Fruit fly (Drosophila melanogaster) whole organism, prepupa: Measurements from ENCODE around the gene CG13288.

Source experiments
- Blimp-1 ChIP-seq: fragments of 200-800 bp; sonication (Bioruptor generic); optimal IDR thresholded peaks from 3 replicates; lab custom pipeline; 2017; ENCODE audit warnings: missing biosample characterization, missing genetic modification characterization, mild to moderate bottlenecking, moderate library complexity, missing genetic modification reagents
- CG10631 ChIP-seq: fragments of 200-800 bp; sonication (Bioruptor generic); optimal IDR thresholded peaks from 2 replicates; lab custom pipeline; 2016; ENCODE audit warnings: missing biosample characterization, missing genetic modification characterization
- CG10669 ChIP-seq: fragments of 200-800 bp; sonication (Bioruptor generic); optimal IDR thresholded peaks from 3 replicates; lab custom pipeline; 2018; ENCODE audit warnings: missing biosample characterization, mild to moderate bottlenecking, missing genetic modification characterization, moderate library complexity
- CG11294 ChIP-seq: fragments of 200-800 bp; sonication (Bioruptor generic); IDR thresholded peaks from 2 replicates; pipeline ENCODE4 v1.3.6; 2022; ENCODE audit warnings: missing biosample characterization, missing genetic modification characterization
- CG11762 ChIP-seq: fragments of 200-800 bp; sonication (Bioruptor generic); optimal IDR thresholded peaks from 3 replicates; lab custom pipeline; 2016; ENCODE audit warnings: missing biosample characterization, missing genetic modification characterization; ENCODE audit not compliant: insufficient read depth
- CG11902 ChIP-seq: fragments of 200-800 bp; sonication (Bioruptor generic); optimal IDR thresholded peaks from 3 replicates; lab custom pipeline; 2016; ENCODE audit warnings: missing biosample characterization, missing genetic modification characterization
- CG15336 ChIP-seq: fragments of 200-800 bp; sonication (Bioruptor generic); IDR thresholded peaks from 2 replicates; pipeline ENCODE4 v1.3.6; 2022; ENCODE audit warnings: missing biosample characterization, missing genetic modification characterization
- CG1621 ChIP-seq: fragments of 200-800 bp; sonication (Bioruptor generic); optimal IDR thresholded peaks from 3 replicates; lab custom pipeline; 2018; ENCODE audit warnings: missing biosample characterization, mild to moderate bottlenecking, missing genetic modification characterization
- CG3032 ChIP-seq: fragments of 200-800 bp; optimal IDR thresholded peaks from 2 replicates; lab custom pipeline; 2019; ENCODE audit warnings: missing biosample characterization, mild to moderate bottlenecking, missing genetic modification characterization, moderate library complexity
- CG31627 ChIP-seq: fragments of 200-800 bp; sonication (Bioruptor generic); optimal IDR thresholded peaks from 3 replicates; lab custom pipeline; 2016; ENCODE audit warnings: missing biosample characterization, missing genetic modification characterization
- CG32006 ChIP-seq: fragments of 200-800 bp; sonication (Bioruptor generic); optimal IDR thresholded peaks from 3 replicates; lab custom pipeline; 2017; ENCODE audit warnings: missing biosample characterization, mild to moderate bottlenecking, missing genetic modification characterization
- CG3919 ChIP-seq: fragments of 200-800 bp; sonication (Bioruptor generic); optimal IDR thresholded peaks from 3 replicates; lab custom pipeline; 2016; ENCODE audit warnings: missing biosample characterization, missing genetic modification characterization
- CG4318 ChIP-seq: fragments of 200-800 bp; sonication (Bioruptor generic); optimal IDR thresholded peaks from 3 replicates; lab custom pipeline; 2017; ENCODE audit warnings: missing biosample characterization, mild to moderate bottlenecking, missing genetic modification characterization
- CG6163 ChIP-seq: fragments of 200-800 bp; sonication (Bioruptor generic); IDR thresholded peaks from 3 replicates; pipeline ENCODE4 v1.3.6; 2022; ENCODE audit warnings: missing biosample characterization, missing genetic modification characterization
- CG6854 ChIP-seq: fragments of 200-800 bp; sonication (Bioruptor generic); optimal IDR thresholded peaks from 2 replicates; lab custom pipeline; 2017; ENCODE audit warnings: missing biosample characterization, mild to moderate bottlenecking, missing genetic modification characterization
- CG7368 ChIP-seq: fragments of 200-800 bp; sonication (Bioruptor generic); optimal IDR thresholded peaks from 3 replicates; lab custom pipeline; 2016; ENCODE audit warnings: missing biosample characterization, missing genetic modification characterization
- CG9139 ChIP-seq: fragments of 200-800 bp; sonication (Bioruptor generic); optimal IDR thresholded peaks from 3 replicates; lab custom pipeline; 2017; ENCODE audit warnings: missing biosample characterization, mild to moderate bottlenecking, missing genetic modification characterization
- Eip75B ChIP-seq: fragments of 200-800 bp; sonication (Bioruptor generic); optimal IDR thresholded peaks from 3 replicates; lab custom pipeline; 2016; ENCODE audit warnings: missing biosample characterization, missing genetic modification characterization
- Eip78C ChIP-seq: fragments of 200-800 bp; sonication (Bioruptor generic); peaks from one replicate; lab custom pipeline; 2016; ENCODE audit warnings: missing biosample characterization, missing genetic modification characterization
- Ets21C ChIP-seq: fragments of 200-800 bp; sonication (Bioruptor generic); optimal IDR thresholded peaks from 3 replicates; lab custom pipeline; 2016; ENCODE audit warnings: missing biosample characterization, missing genetic modification characterization
- Ets96B ChIP-seq: fragments of 200-800 bp; optimal IDR thresholded peaks from 2 replicates; lab custom pipeline; 2019; ENCODE audit warnings: missing biosample characterization, mild to moderate bottlenecking, missing genetic modification characterization, moderate library complexity
- Gug ChIP-seq: fragments of 200-800 bp; sonication (Bioruptor generic); IDR thresholded peaks from 2 replicates; pipeline ENCODE4 v1.3.6; 2022; ENCODE audit warnings: missing biosample characterization, missing genetic modification characterization
- Hr38 ChIP-seq: sonication (Bioruptor generic); optimal IDR thresholded peaks from 2 replicates; lab custom pipeline; 2016; ENCODE audit warnings: missing biosample characterization, missing genetic modification characterization
- Hr39 ChIP-seq: fragments of 200-800 bp; sonication (Bioruptor generic); optimal IDR thresholded peaks from 2 replicates; lab custom pipeline; 2016; ENCODE audit warnings: missing biosample characterization, missing genetic modification characterization
- Hr4 ChIP-seq: fragments of 200-800 bp; sonication (Bioruptor generic); optimal IDR thresholded peaks from 3 replicates; lab custom pipeline; 2016; ENCODE audit warnings: missing biosample characterization, missing genetic modification characterization
- Lpt ChIP-seq: fragments of 200-800 bp; sonication (Bioruptor generic); optimal IDR thresholded peaks from 3 replicates; lab custom pipeline; 2016; ENCODE audit warnings: missing biosample characterization, missing genetic modification characterization
- Met ChIP-seq: fragments of 200-800 bp; sonication (Bioruptor generic); optimal IDR thresholded peaks from 3 replicates; lab custom pipeline; 2016; ENCODE audit warnings: missing biosample characterization, missing genetic modification characterization
- Smox ChIP-seq: fragments of 200-800 bp; sonication (Bioruptor generic); optimal IDR thresholded peaks from 3 replicates; lab custom pipeline; 2016; ENCODE audit warnings: missing biosample characterization, missing genetic modification characterization
- Sox102F ChIP-seq: fragments of 200-800 bp; sonication (Bioruptor generic); optimal IDR thresholded peaks from 2 replicates; lab custom pipeline; 2016; ENCODE audit warnings: missing biosample characterization, mild to moderate bottlenecking, missing genetic modification characterization
- Sox14 ChIP-seq: fragments of 200-800 bp; sonication (Bioruptor generic); optimal IDR thresholded peaks from 3 replicates; lab custom pipeline; 2016; ENCODE audit warnings: missing biosample characterization, missing genetic modification characterization
- Sox15 ChIP-seq: fragments of 200-800 bp; sonication (Bioruptor generic); optimal IDR thresholded peaks from 3 replicates; lab custom pipeline; 2016; ENCODE audit warnings: missing biosample characterization, missing genetic modification characterization
- dsx ChIP-seq: fragments of 200-800 bp; optimal IDR thresholded peaks from 3 replicates; lab custom pipeline; 2019; ENCODE audit warnings: missing biosample characterization, mild to moderate bottlenecking, missing genetic modification characterization, moderate library complexity; ENCODE audit not compliant: poor library complexity, severe bottlenecking
- esn ChIP-seq: fragments of 200-800 bp; sonication (Bioruptor generic); optimal IDR thresholded peaks from 2 replicates; lab custom pipeline; 2016; ENCODE audit warnings: missing biosample characterization, mild to moderate bottlenecking, missing genetic modification characterization, moderate library complexity
- fd85E ChIP-seq: fragments of 200-800 bp; sonication (Bioruptor generic); optimal IDR thresholded peaks from 3 replicates; lab custom pipeline; 2016; ENCODE audit warnings: missing biosample characterization, missing genetic modification characterization
- fkh ChIP-seq: fragments of 200-800 bp; sonication (Bioruptor generic); optimal IDR thresholded peaks from 3 replicates; lab custom pipeline; 2017; ENCODE audit warnings: missing biosample characterization, mild to moderate bottlenecking, missing genetic modification characterization, moderate library complexity
- net ChIP-seq: fragments of 200-800 bp; sonication (Bioruptor generic); optimal IDR thresholded peaks from 3 replicates; lab custom pipeline; 2016; ENCODE audit warnings: missing biosample characterization, missing genetic modification characterization
- salr ChIP-seq, 2 experiments: fragments of 200-800 bp; sonication (Bioruptor generic); optimal IDR thresholded peaks; 3 replicates each; lab custom pipeline; 2016 to 2018; ENCODE audit warnings: missing biosample characterization in 2 of 2, missing genetic modification characterization in 2 of 2, mild to moderate bottlenecking in 1 of 2
- ss ChIP-seq, 2 experiments: fragments of 200-800 bp; sonication (Bioruptor generic); optimal IDR thresholded peaks; 2 replicates in 1 of 2; 3 replicates in 1 of 2; lab custom pipeline; 2017 to 2018; ENCODE audit warnings: mild to moderate bottlenecking in 2 of 2, missing biosample characterization in 2 of 2, missing genetic modification characterization in 2 of 2, moderate library complexity in 1 of 2
- svp ChIP-seq: fragments of 200-800 bp; sonication (Bioruptor generic); peaks from one replicate; lab custom pipeline; 2016; ENCODE audit warnings: missing biosample characterization, missing genetic modification characterization
- topi ChIP-seq: fragments of 200-800 bp; sonication (Bioruptor generic); optimal IDR thresholded peaks from 3 replicates; lab custom pipeline; 2016; ENCODE audit warnings: missing biosample characterization, missing genetic modification characterization
- vri ChIP-seq: fragments of 200-800 bp; sonication (Bioruptor generic); optimal IDR thresholded peaks from 3 replicates; lab custom pipeline; 2016; ENCODE audit warnings: missing biosample characterization, mild to moderate bottlenecking, missing genetic modification characterization

The CG13288 gene

dm6 chr3L:5882209-5882403 lies 25.1 kb upstream of the CG13288 start, which contains the start of gene CG13287:
CG13287 (plus strand) TSS chr3L:5882304.
- TF ChIP-seq CG11294 (GFP tag; lab: Robert Waterston, UW) (no peak), Lpt (no peak), Blimp-1 (GFP tag; lab: Kevin White, UChicago) (no peak), vri (GFP tag; lab: Kevin White, UChicago) (no peak), fd85E (GFP tag; lab: Kevin White, UChicago) (no peak), ss (GFP tag; optimal IDR thresholded peaks at IDR 0.05; lab: Kevin White, UChicago) (no peak), CG31627 (GFP tag; lab: Kevin White, UChicago) (no peak), Ets21C (no peak), CG10669 (GFP tag; lab: Kevin White, UChicago) (no peak), Gug (GFP tag; lab: Robert Waterston, UW) (no peak), Hr39 (GFP tag; lab: Kevin White, UChicago) (no peak), Hr4 (GFP tag; lab: Kevin White, UChicago) (no peak), CG32006 (GFP tag; lab: Kevin White, UChicago) (no peak), Smox (GFP tag; lab: Kevin White, UChicago) (no peak), CG9139 (GFP tag; lab: Kevin White, UChicago) (no peak)

dm6 chr3L:5884735-5885134 lies 22.4 kb upstream of the CG13288 start:
- TF ChIP-seq CG11762 (GFP tag; lab: Kevin White, UChicago) = no peak
- TF ChIP-seq CG3032 (tag; lab: Kevin White, UChicago) = no peak
- TF ChIP-seq esn (GFP tag; lab: Kevin White, UChicago) = no peak
- TF ChIP-seq CG4318 (GFP tag; lab: Kevin White, UChicago) = no peak
- no peak for TF ChIP-seq net (GFP tag; lab: Kevin White, UChicago)
- no peak for TF ChIP-seq Sox14 (GFP tag; lab: Kevin White, UChicago)
- no peak for TF ChIP-seq Eip78C (GFP tag; lab: Kevin White, UChicago)
- TF ChIP-seq svp = no peak
- no peak for TF ChIP-seq fkh
- TF ChIP-seq Met (GFP tag; lab: Kevin White, UChicago) = no peak
- TF ChIP-seq Ets96B = no peak
- TF ChIP-seq Sox102F (GFP tag; lab: Kevin White, UChicago) = no peak
- TF ChIP-seq CG10631 (GFP tag; lab: Kevin White, UChicago) = no peak
- no peak for TF ChIP-seq Gug (GFP tag; lab: Robert Waterston, UW)

- TF ChIP-seq esn (GFP tag; lab: Kevin White, UChicago) (no peak), salr (GFP tag; optimal IDR thresholded peaks at IDR 0.05; lab: Kevin White, UChicago) (no peak), CG10631 (GFP tag; lab: Kevin White, UChicago) (no peak), CG6854 (GFP tag; lab: Kevin White, UChicago) (no peak), Sox15 (GFP tag; lab: Kevin White, UChicago) (no peak), CG3919 (GFP tag; lab: Kevin White, UChicago) (no peak), CG15336 (GFP tag; lab: Robert Waterston, UW) (no peak)
Observed at dm6 chr3L:5891114-5891513, 16.1 kb upstream of the CG13288 start.

dm6 chr3L:5891812-5892211 lies 15.4 kb upstream of the CG13288 start:
- TF ChIP-seq topi (GFP tag; lab: Kevin White, UChicago) (no peak), dsx (no peak), CG1621 (tag; lab: Kevin White, UChicago) (no peak), fkh (no peak), Hr38 (no peak), fd85E (GFP tag; lab: Kevin White, UChicago) (no peak), CG7368 (GFP tag; lab: Kevin White, UChicago) (no peak), Blimp-1 (GFP tag; lab: Kevin White, UChicago) (no peak), CG6163 (GFP tag; lab: Robert Waterston, UW) (no peak), CG31627 (GFP tag; lab: Kevin White, UChicago) (no peak), CG10669 (GFP tag; lab: Kevin White, UChicago) (no peak), CG3919 (GFP tag; lab: Kevin White, UChicago) (no peak), Ets21C (no peak), CG11902 (GFP tag; lab: Kevin White, UChicago) (no peak), ss (GFP tag; optimal IDR thresholded peaks at IDR 0.05; lab: Kevin White, UChicago) (no peak), Eip75B (no peak), net (GFP tag; lab: Kevin White, UChicago) (no peak)
- TF ChIP-seq, all 60 proteins: peak for 0
